Worm (Caenorhabditis elegans) whole organism, mixed stage, embryonic: ENCODE results near the gene cab-1.

Source experiments
- ceh-43 ChIP-seq: fragments of 200-800 bp; sonication (Bioruptor generic); optimal IDR thresholded peaks from 2 replicates; lab custom pipeline; 2018; ENCODE audit warnings: mild to moderate bottlenecking, missing genetic modification characterization, moderate library complexity, missing compliant biosample characterization
- ceh-83 ChIP-seq: fragments of 200-800 bp; sonication (Bioruptor generic); optimal IDR thresholded peaks from 2 replicates; lab custom pipeline; 2018; ENCODE audit warnings: mild to moderate bottlenecking, missing genetic modification characterization, missing compliant biosample characterization
- ces-1 ChIP-seq: fragments of 150-350 bp; optimal IDR thresholded peaks from 2 replicates; lab custom pipeline; 2014; ENCODE audit warnings: missing biosample characterization, missing genetic modification reagents, missing genetic modification characterization
- lin-13 ChIP-seq: fragments of 150-350 bp; optimal IDR thresholded peaks from 2 replicates; lab custom pipeline; 2014; ENCODE audit warnings: missing biosample characterization, missing genetic modification characterization
- mep-1 ChIP-seq: fragments of 150-350 bp; optimal IDR thresholded peaks from 2 replicates; lab custom pipeline; 2017; ENCODE audit warnings: missing biosample characterization, missing genetic modification reagents, missing genetic modification characterization, inconsistent platforms
- nhr-12 ChIP-seq: fragments of 150-350 bp; optimal IDR thresholded peaks from 2 replicates; lab custom pipeline; 2014; ENCODE audit warnings: missing biosample characterization, missing genetic modification characterization
- nhr-237 ChIP-seq: fragments of 150-350 bp; optimal IDR thresholded peaks from 2 replicates; lab custom pipeline; 2014; ENCODE audit warnings: missing biosample characterization, missing genetic modification characterization
- nhr-76 ChIP-seq: sonication (generic microtip); optimal IDR thresholded peaks from 2 replicates; lab custom pipeline; 2017; ENCODE audit warnings: missing biosample characterization, missing genetic modification characterization
- pha-4 ChIP-seq: fragments of 150-350 bp; optimal IDR thresholded peaks from 2 replicates; lab custom pipeline; 2018; ENCODE audit warnings: missing biosample characterization, missing genetic modification reagents, missing genetic modification characterization
- snpc-4 ChIP-seq: fragments of 150-350 bp; optimal IDR thresholded peaks from 2 replicates; lab custom pipeline; 2014; ENCODE audit warnings: missing biosample characterization, missing genetic modification characterization
- unc-39 ChIP-seq: fragments of 150-350 bp; optimal IDR thresholded peaks from 2 replicates; lab custom pipeline; 2014; ENCODE audit warnings: missing biosample characterization, missing genetic modification characterization
- unc-62 ChIP-seq: fragments of 150-350 bp; optimal IDR thresholded peaks from 2 replicates; lab custom pipeline; 2014; ENCODE audit warnings: missing biosample characterization, missing genetic modification reagents, missing genetic modification characterization
- ztf-11 ChIP-seq: fragments of 150-350 bp; optimal IDR thresholded peaks from 2 replicates; lab custom pipeline; 2014; ENCODE audit warnings: missing biosample characterization, missing genetic modification characterization

DNA sequence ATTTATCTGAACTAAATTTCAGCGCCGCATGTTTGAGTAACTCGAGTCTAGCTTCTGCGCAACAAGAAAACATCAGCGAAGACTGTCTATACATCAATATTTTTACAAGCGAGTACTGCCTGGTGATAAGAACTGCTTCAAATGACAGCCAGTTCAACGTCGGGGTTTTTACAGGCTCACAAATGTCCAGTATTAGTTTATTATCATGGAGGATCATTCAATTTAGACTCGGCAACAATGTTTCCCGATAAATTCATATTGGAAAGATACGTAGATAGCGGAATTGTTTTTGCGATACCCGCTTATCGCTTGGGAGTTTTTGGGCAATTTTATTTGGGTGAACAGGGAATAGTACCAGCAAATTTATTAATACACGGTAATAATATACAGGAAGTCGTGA, 17.7 kb upstream of the cab-1 start:
- TF ChIP-seq mep-1 (tag; lab: Kevin White, UChicago): no peak
- TF ChIP-seq lin-13 (tag; lab: Kevin White, UChicago): no peak
- TF ChIP-seq nhr-76 (tag; lab: Kevin White, UChicago): no peak
- TF ChIP-seq unc-39: no peak
- no peak for TF ChIP-seq ceh-83 (GFP tag; lab: Kevin White, UChicago)
- TF ChIP-seq ces-1 (GFP tag; lab: Kevin White, UChicago): no peak
- TF ChIP-seq nhr-12 (tag; lab: Kevin White, UChicago): no peak
- no peak for TF ChIP-seq snpc-4
- no peak for TF ChIP-seq unc-62 (GFP tag; lab: Kevin White, UChicago)
- TF ChIP-seq ztf-11 (tag; lab: Kevin White, UChicago): no peak
- no peak for TF ChIP-seq pha-4 (tag; lab: Kevin White, UChicago)
- no peak for TF ChIP-seq nhr-237 (tag; lab: Kevin White, UChicago)
- no peak for TF ChIP-seq ceh-43 (GFP tag; lab: Kevin White, UChicago)
